Worm (Caenorhabditis elegans) whole organism, L2 larva: ENCODE results near the gene Y37E11B.7.

Source experiments
- R02D3.7 ChIP-seq: fragments of 150-350 bp; optimal IDR thresholded peaks from 2 replicates; lab custom pipeline; 2014; ENCODE audit warnings: missing biosample characterization, missing genetic modification characterization
- ZK546.5 ChIP-seq: sonication (generic microtip); optimal IDR thresholded peaks from 2 replicates; lab custom pipeline; 2017; ENCODE audit warnings: missing biosample characterization, missing genetic modification characterization
- lin-13 ChIP-seq: fragments of 150-350 bp; optimal IDR thresholded peaks from 2 replicates; lab custom pipeline; 2014; ENCODE audit warnings: missing biosample characterization, missing genetic modification reagents, missing genetic modification characterization
- lsy-2 ChIP-seq, 2 experiments: fragments of 150-350 bp in 1 of 2; sonication (generic microtip) in 1 of 2; optimal IDR thresholded peaks; 2 replicates each; lab custom pipeline; 2014 to 2017; ENCODE audit warnings: missing biosample characterization in 2 of 2, missing genetic modification characterization in 2 of 2
- nhr-25 ChIP-seq: fragments of 150-350 bp; sonication (generic microtip); optimal IDR thresholded peaks from 3 replicates; lab custom pipeline; 2014; ENCODE audit warnings: missing biosample characterization, missing genetic modification characterization
- nhr-77 ChIP-seq: fragments of 150-350 bp; optimal IDR thresholded peaks from 2 replicates; lab custom pipeline; 2014; ENCODE audit warnings: missing biosample characterization, missing genetic modification characterization
- unc-55 ChIP-seq: fragments of 150-350 bp; sonication (generic microtip); optimal IDR thresholded peaks from 3 replicates; lab custom pipeline; 2014; ENCODE audit warnings: missing biosample characterization, missing genetic modification reagents, missing genetic modification characterization
- ztf-11 ChIP-seq: sonication (generic microtip); optimal IDR thresholded peaks from 2 replicates; lab custom pipeline; 2017; ENCODE audit warnings: missing biosample characterization, missing genetic modification characterization

ce11 chrIV:3645487-3645886, 45.5 kb upstream of the Y37E11B.7 start:
- no peak for TF ChIP-seq lin-13 (GFP tag; lab: Kevin White, UChicago)
- no peak for TF ChIP-seq nhr-25 (tag; lab: Kevin White, UChicago)
- TF ChIP-seq R02D3.7: no peak
- no peak for TF ChIP-seq nhr-77
- no peak for TF ChIP-seq ztf-11 (tag; lab: Kevin White, UChicago)
- TF ChIP-seq lsy-2 (tag; optimal IDR thresholded peaks at IDR 0.05; lab: Kevin White, UChicago): no peak
- TF ChIP-seq unc-55 (GFP tag; lab: Kevin White, UChicago): no peak
- TF ChIP-seq ZK546.5 (tag; lab: Kevin White, UChicago): no peak
